Worm (Caenorhabditis elegans): ENCODE data around the gene pgm-1.
"Not testable (repeated sequence)": the region's sequence is repeated elsewhere in the genome, so short reads cannot be mapped to it uniquely, and the experiment has no call there.

Gene pgm-1

ce11 chrII:4903696-4904095, 14.5 kb downstream of the pgm-1 start, which contains the start of gene sgt-1:
Gene sgt-1 (minus strand): TSS chrII:4903796.
- TF ChIP-seq hlh-15 (tag; optimal IDR thresholded peaks at IDR 0.05); F13H6.1 (tag; optimal IDR thresholded peaks at IDR 0.05); unc-55 (GFP tag; optimal IDR thresholded peaks at IDR 0.05): not testable (repeated sequence)

ce11 chrII:4904277-4904676, 15.0 kb downstream of the pgm-1 start:
- TF ChIP-seq unc-55 (GFP tag; optimal IDR thresholded peaks at IDR 0.05) (peak; percentile 98), ceh-30 (tag; optimal IDR thresholded peaks at IDR 0.05) (peak; percentile 47), ceh-31 (tag; optimal IDR thresholded peaks at IDR 0.05) (peak; percentile 64), ceh-14 (tag; optimal IDR thresholded peaks at IDR 0.05) (no peak), rnt-1 (tag; optimal IDR thresholded peaks at IDR 0.05) (peak; percentile 70), ceh-18 (tag; optimal IDR thresholded peaks at IDR 0.05) (peak; percentile 47), syd-9 (tag; optimal IDR thresholded peaks at IDR 0.05) (no peak), elt-2 (tag; optimal IDR thresholded peaks at IDR 0.05) (peak; percentile 7), pha-2 (tag; optimal IDR thresholded peaks at IDR 0.05) (no peak), tbx-2 (tag; optimal IDR thresholded peaks at IDR 0.05) (peak; percentile 34), ceh-45 (GFP tag; IDR thresholded peaks at IDR 0.05) (no peak), unc-86 (tag; optimal IDR thresholded peaks at IDR 0.05) (no peak), K09A11.1 (tag; optimal IDR thresholded peaks at IDR 0.05; ENCODE audit: insufficient read depth) (no peak), che-1 (tag; optimal IDR thresholded peaks at IDR 0.05) (no peak), C38D4.7 (GFP tag; optimal IDR thresholded peaks at IDR 0.05) (no peak), ets-4 (tag; optimal IDR thresholded peaks at IDR 0.05) (peak; percentile 1), C08G9.2 (tag; optimal IDR thresholded peaks at IDR 0.05) (no peak), hlh-30 (tag; optimal IDR thresholded peaks at IDR 0.05; ENCODE audit: insufficient read depth) (peak; percentile 56), hlh-13 (GFP tag; optimal IDR thresholded peaks at IDR 0.05) (no peak), unc-42 (tag; optimal IDR thresholded peaks at IDR 0.05) (peak; percentile 86), nfya-1 (tag; optimal IDR thresholded peaks at IDR 0.05) (peak; percentile 87), dve-1 (tag; optimal IDR thresholded peaks at IDR 0.05) (peak; percentile 44)

- TF ChIP-seq dmd-4 (tag; optimal IDR thresholded peaks at IDR 0.05; ENCODE audit: borderline replicate concordance) (no peak), pag-3 (tag; optimal IDR thresholded peaks at IDR 0.05; ENCODE audit: borderline replicate concordance) (no peak), ceh-19 (GFP tag; optimal IDR thresholded peaks at IDR 0.05) (no peak), ceh-14 (tag; optimal IDR thresholded peaks at IDR 0.05) (no peak), ref-2 (tag; optimal IDR thresholded peaks at IDR 0.05) (no peak), hlh-6 (tag; optimal IDR thresholded peaks at IDR 0.05) (no peak), unc-3 (GFP tag; conservative IDR thresholded peaks at IDR 0.05) (no peak), unc-3 (tag; optimal IDR thresholded peaks at IDR 0.05) (no peak), F13H6.1 (tag; optimal IDR thresholded peaks at IDR 0.05) (no peak), nhr-11 (tag; optimal IDR thresholded peaks at IDR 0.05) (no peak), C38D4.7 (GFP tag; optimal IDR thresholded peaks at IDR 0.05) (no peak), eyg-1 (tag; optimal IDR thresholded peaks at IDR 0.05) (no peak), ceh-45 (GFP tag; IDR thresholded peaks at IDR 0.05) (no peak), lin-11 (tag; optimal IDR thresholded peaks at IDR 0.05) (no peak), hlh-15 (tag; optimal IDR thresholded peaks at IDR 0.05) (no peak), fkh-6 (tag; optimal IDR thresholded peaks at IDR 0.05) (no peak), mec-3 (tag; optimal IDR thresholded peaks at IDR 0.05; ENCODE audit: borderline replicate concordance) (no peak), ceh-9 (tag; optimal IDR thresholded peaks at IDR 0.05) (no peak), ceh-30 (tag; optimal IDR thresholded peaks at IDR 0.05) (no peak), fax-1 (tag; optimal IDR thresholded peaks at IDR 0.05) (no peak), syd-9 (tag; optimal IDR thresholded peaks at IDR 0.05) (no peak)
Observed at ce11 chrII:4904778-4905177, 15.5 kb downstream of the pgm-1 start, which contains the start of gene btbd-10. Gene btbd-10 (plus strand): TSS chrII:4905008.

Measured in whole organism, late embryonic.